Fruit fly (Drosophila melanogaster) whole organism, embryonic: Measurements from ENCODE around the gene unc-119.

Experiments
- Abd-B ChIP-seq: fragments of 200-800 bp; sonication (Bioruptor generic); optimal IDR thresholded peaks from 2 replicates; lab custom pipeline; 2018; ENCODE audit warnings: missing biosample characterization, mild to moderate bottlenecking, missing genetic modification characterization, moderate library complexity
- B-H2 ChIP-seq: fragments of 200-800 bp; sonication (Bioruptor generic); optimal IDR thresholded peaks from 2 replicates; lab custom pipeline; 2018; ENCODE audit warnings: missing biosample characterization, mild to moderate bottlenecking, missing genetic modification characterization
- CG10209 ChIP-seq: fragments of 200-800 bp; sonication (Bioruptor generic); optimal IDR thresholded peaks from 3 replicates; lab custom pipeline; 2017; ENCODE audit warnings: missing biosample characterization, mild to moderate bottlenecking, missing genetic modification characterization, missing genetic modification reagents
- CG10274 ChIP-seq: fragments of 200-800 bp; sonication (Bioruptor generic); optimal IDR thresholded peaks from 3 replicates; lab custom pipeline; 2017; ENCODE audit warnings: missing biosample characterization, mild to moderate bottlenecking, missing genetic modification characterization
- CG11085 ChIP-seq: fragments of 200-800 bp; sonication (Bioruptor generic); IDR thresholded peaks from 2 replicates; pipeline ENCODE4 v1.3.6; 2022; ENCODE audit warnings: missing biosample characterization, missing genetic modification characterization
- CG11093 ChIP-seq: fragments of 200-800 bp; sonication (Bioruptor generic); IDR thresholded peaks from 3 replicates; pipeline ENCODE4 v1.3.6; 2022; ENCODE audit warnings: missing biosample characterization, missing genetic modification characterization
- CG11504 ChIP-seq: fragments of 200-800 bp; sonication (Bioruptor generic); optimal IDR thresholded peaks from 3 replicates; lab custom pipeline; 2019; ENCODE audit warnings: missing biosample characterization, mild to moderate bottlenecking, missing genetic modification characterization, moderate library complexity
- CG11723 ChIP-seq: fragments of 200-800 bp; sonication (Bioruptor generic); optimal IDR thresholded peaks from 2 replicates; lab custom pipeline; 2017; ENCODE audit warnings: missing biosample characterization, mild to moderate bottlenecking, missing genetic modification characterization
- CG12155 ChIP-seq: fragments of 200-800 bp; sonication (Bioruptor generic); optimal IDR thresholded peaks from 3 replicates; lab custom pipeline; 2016; ENCODE audit warnings: missing biosample characterization, missing genetic modification characterization
- CG14860 ChIP-seq: fragments of 200-800 bp; sonication (Bioruptor generic); IDR thresholded peaks from 3 replicates; pipeline ENCODE4 v1.3.6; 2022; ENCODE audit warnings: missing biosample characterization, missing genetic modification characterization; ENCODE audit not compliant: partially characterized antibody
- CG1602 ChIP-seq: fragments of 200-800 bp; sonication (Bioruptor generic); optimal IDR thresholded peaks from 3 replicates; lab custom pipeline; 2016; ENCODE audit warnings: missing biosample characterization, missing genetic modification characterization
- CG17359 ChIP-seq: fragments of 200-800 bp; sonication (Bioruptor generic); optimal IDR thresholded peaks from 3 replicates; lab custom pipeline; 2018; ENCODE audit warnings: missing biosample characterization, mild to moderate bottlenecking, missing genetic modification characterization, moderate library complexity
- CG4282 ChIP-seq: fragments of 200-800 bp; sonication (Bioruptor generic); optimal IDR thresholded peaks from 2 replicates; lab custom pipeline; 2016; ENCODE audit warnings: missing biosample characterization, missing genetic modification characterization
- CG4730 ChIP-seq: fragments of 200-800 bp; sonication (Bioruptor generic); IDR thresholded peaks from 2 replicates; pipeline ENCODE4 v1.3.6; 2022; ENCODE audit warnings: missing biosample characterization, missing genetic modification characterization
- CG5245 ChIP-seq: fragments of 200-800 bp; sonication (Bioruptor generic); optimal IDR thresholded peaks from 3 replicates; lab custom pipeline; 2016; ENCODE audit warnings: missing biosample characterization, missing genetic modification characterization
- CG9797 ChIP-seq: fragments of 200-800 bp; sonication (Bioruptor generic); optimal IDR thresholded peaks from 3 replicates; lab custom pipeline; 2018; ENCODE audit warnings: missing biosample characterization, mild to moderate bottlenecking, missing genetic modification characterization
- CG9932 ChIP-seq: fragments of 200-800 bp; sonication (Bioruptor generic); IDR thresholded peaks from 2 replicates; pipeline ENCODE4 v1.3.6; 2022; ENCODE audit warnings: missing biosample characterization, missing genetic modification characterization
- Dfd ChIP-seq, 2 experiments: fragments of >200 bp; optimal IDR thresholded peaks; 2 replicates each; lab custom pipeline; 2017; ENCODE audit warnings: missing biosample characterization in 2 of 2, missing genetic modification characterization in 2 of 2
- E2f1 ChIP-seq: fragments of 200-800 bp; sonication (Bioruptor generic); IDR thresholded peaks from 2 replicates; pipeline ENCODE4 v1.3.6; 2022; ENCODE audit warnings: missing biosample characterization, missing genetic modification characterization
- HLH54F ChIP-seq: fragments of 200-800 bp; sonication (Bioruptor generic); optimal IDR thresholded peaks from 3 replicates; lab custom pipeline; 2016; ENCODE audit warnings: missing biosample characterization, missing genetic modification characterization
- Hr51 ChIP-seq, 2 experiments: fragments of 200-800 bp; sonication (Bioruptor generic); optimal IDR thresholded peaks; 2 replicates in 1 of 2; 3 replicates in 1 of 2; lab custom pipeline; 2016 to 2018; ENCODE audit warnings: missing biosample characterization in 2 of 2, missing genetic modification characterization in 2 of 2, mild to moderate bottlenecking in 1 of 2, moderate library complexity in 1 of 2
- Hsf ChIP-seq: fragments of 200-800 bp; sonication (Bioruptor generic); optimal IDR thresholded peaks from 3 replicates; lab custom pipeline; 2016; ENCODE audit warnings: missing biosample characterization, missing genetic modification characterization
- Lhr ChIP-seq: fragments of 200-800 bp; sonication (Bioruptor generic); optimal IDR thresholded peaks from 3 replicates; lab custom pipeline; 2017; ENCODE audit warnings: mild to moderate bottlenecking, missing biosample characterization, missing genetic modification reagents, missing genetic modification characterization
- Mes4 ChIP-seq: fragments of 200-800 bp; sonication (Bioruptor generic); optimal IDR thresholded peaks from 2 replicates; lab custom pipeline; 2016; ENCODE audit warnings: missing biosample characterization, missing genetic modification characterization
- Myb ChIP-seq: fragments of 200-800 bp; sonication (Bioruptor generic); optimal IDR thresholded peaks from 2 replicates; lab custom pipeline; 2016; ENCODE audit warnings: missing biosample characterization, missing genetic modification characterization
- NC2β ChIP-seq: fragments of 200-800 bp; sonication (Bioruptor generic); optimal IDR thresholded peaks from 2 replicates; lab custom pipeline; 2016; ENCODE audit warnings: missing biosample characterization, missing genetic modification characterization
- Opbp ChIP-seq: fragments of 200-800 bp; sonication (Bioruptor generic); IDR thresholded peaks from 3 replicates; pipeline ENCODE4 v1.3.6; 2022; ENCODE audit warnings: missing biosample characterization, missing genetic modification characterization; ENCODE audit not compliant: partially characterized antibody
- Trl ChIP-seq, 3 experiments: fragments of >200 bp in 2 of 3; fragments of 200-800 bp in 1 of 3; sonication (Bioruptor generic) in 1 of 3; optimal IDR thresholded peaks; 2 replicates in 1 of 3; 3 replicates in 2 of 3; lab custom pipeline; 2016 to 2017; ENCODE audit warnings: missing biosample characterization in 1 of 3, missing genetic modification characterization in 1 of 3
- cad ChIP-seq: fragments of >200 bp; optimal IDR thresholded peaks from 2 replicates; lab custom pipeline; 2017; ENCODE audit warnings: missing biosample characterization, missing genetic modification characterization
- chif ChIP-seq, 2 experiments: fragments of 200-800 bp; sonication (Bioruptor generic); optimal IDR thresholded peaks; 3 replicates each; lab custom pipeline; 2016; ENCODE audit warnings: missing biosample characterization in 2 of 2, missing genetic modification characterization in 2 of 2
- crol ChIP-seq: fragments of 200-800 bp; sonication (Bioruptor generic); IDR thresholded peaks from 2 replicates; pipeline ENCODE4 v1.3.6; 2022; ENCODE audit warnings: missing biosample characterization, missing genetic modification characterization
- dmrt99B ChIP-seq: fragments of 200-800 bp; sonication (Bioruptor generic); optimal IDR thresholded peaks from 2 replicates; lab custom pipeline; 2018; ENCODE audit warnings: missing biosample characterization, mild to moderate bottlenecking, missing genetic modification characterization, moderate library complexity
- eyg ChIP-seq: fragments of 200-800 bp; sonication (Bioruptor generic); optimal IDR thresholded peaks from 3 replicates; lab custom pipeline; 2016; ENCODE audit warnings: missing biosample characterization, missing genetic modification characterization
- fru ChIP-seq: fragments of >200 bp; optimal IDR thresholded peaks from 2 replicates; lab custom pipeline; 2017
- gce ChIP-seq: fragments of 200-800 bp; sonication (Bioruptor generic); IDR thresholded peaks from 3 replicates; pipeline ENCODE4 v1.3.6; 2022; ENCODE audit warnings: missing biosample characterization, missing genetic modification characterization
- hth ChIP-seq: fragments of >200 bp; optimal IDR thresholded peaks from 2 replicates; lab custom pipeline; 2017; ENCODE audit warnings: inconsistent platforms
- insv ChIP-seq, 2 experiments: fragments of 200-800 bp; sonication (Bioruptor generic); optimal IDR thresholded peaks; 3 replicates each; lab custom pipeline; 2016 to 2018; ENCODE audit warnings: missing biosample characterization in 2 of 2, missing genetic modification characterization in 2 of 2
- lmd ChIP-seq: fragments of 200-800 bp; sonication (Bioruptor generic); IDR thresholded peaks from 2 replicates; pipeline ENCODE4 v1.3.6; 2022; ENCODE audit warnings: missing biosample characterization, missing genetic modification characterization
- lov ChIP-seq, 2 experiments: fragments of 200-800 bp in 1 of 2; fragments of >200 bp in 1 of 2; sonication (Bioruptor generic) in 1 of 2; IDR thresholded peaks in 1 of 2; optimal IDR thresholded peaks in 1 of 2; 2 replicates in 1 of 2; 3 replicates in 1 of 2; pipeline versions ENCODE4 v1.3.6 to Lab custom; 2017 to 2022; ENCODE audit warnings: missing biosample characterization in 1 of 2, missing genetic modification characterization in 1 of 2
- mam ChIP-seq: fragments of 200-800 bp; sonication (Bioruptor generic); optimal IDR thresholded peaks from 3 replicates; lab custom pipeline; 2016; ENCODE audit warnings: missing biosample characterization, missing genetic modification characterization
- phol ChIP-seq: fragments of 200-800 bp; sonication (Bioruptor generic); optimal IDR thresholded peaks from 3 replicates; lab custom pipeline; 2018; ENCODE audit warnings: missing biosample characterization, mild to moderate bottlenecking, missing genetic modification characterization, moderate library complexity
- prd ChIP-seq, 3 experiments: fragments of >200 bp in 2 of 3; fragments of 200-800 bp in 1 of 3; sonication (Bioruptor generic) in 1 of 3; optimal IDR thresholded peaks in 2 of 3; IDR thresholded peaks in 1 of 3; 2 replicates in 2 of 3; 3 replicates in 1 of 3; pipeline versions ENCODE4 v1.3.6 to Lab custom; 2017 to 2022; ENCODE audit warnings: missing biosample characterization in 1 of 3, missing genetic modification characterization in 1 of 3
- psq ChIP-seq: fragments of 200-800 bp; sonication (Bioruptor generic); optimal IDR thresholded peaks from 2 replicates; lab custom pipeline; 2017; ENCODE audit warnings: missing biosample characterization, missing genetic modification characterization
- pum ChIP-seq: fragments of 200-800 bp; sonication (Bioruptor generic); optimal IDR thresholded peaks from 2 replicates; lab custom pipeline; 2016; ENCODE audit warnings: missing biosample characterization, missing genetic modification characterization
- slbo ChIP-seq: fragments of 200-800 bp; sonication (Bioruptor generic); IDR thresholded peaks from 2 replicates; pipeline ENCODE4 v1.3.6; 2022; ENCODE audit warnings: missing biosample characterization, missing genetic modification characterization
- stwl ChIP-seq: fragments of 200-800 bp; sonication (Bioruptor generic); optimal IDR thresholded peaks from 3 replicates; lab custom pipeline; 2018; ENCODE audit warnings: missing biosample characterization, mild to moderate bottlenecking, missing genetic modification characterization, moderate library complexity
- tgo ChIP-seq: fragments of 200-800 bp; sonication (Bioruptor generic); IDR thresholded peaks from 3 replicates; pipeline ENCODE4 v1.3.6; 2022; ENCODE audit warnings: missing biosample characterization, missing genetic modification characterization
- tll ChIP-seq, 2 experiments: fragments of 200-800 bp in 1 of 2; fragments of >200 bp in 1 of 2; sonication (Bioruptor generic) in 1 of 2; optimal IDR thresholded peaks; 2 replicates each; lab custom pipeline; 2017 to 2019; ENCODE audit warnings: missing biosample characterization in 2 of 2, missing genetic modification characterization in 2 of 2, mild to moderate bottlenecking in 1 of 2, moderate library complexity in 1 of 2
- tx ChIP-seq: fragments of 200-800 bp; sonication (Bioruptor generic); optimal IDR thresholded peaks from 2 replicates; lab custom pipeline; 2016; ENCODE audit warnings: missing biosample characterization, missing genetic modification characterization
- wor ChIP-seq: fragments of 200-800 bp; sonication (Bioruptor generic); IDR thresholded peaks from 2 replicates; pipeline ENCODE4 v1.3.6; 2022; ENCODE audit warnings: missing biosample characterization, missing genetic modification characterization

Gene unc-119

DNA sequence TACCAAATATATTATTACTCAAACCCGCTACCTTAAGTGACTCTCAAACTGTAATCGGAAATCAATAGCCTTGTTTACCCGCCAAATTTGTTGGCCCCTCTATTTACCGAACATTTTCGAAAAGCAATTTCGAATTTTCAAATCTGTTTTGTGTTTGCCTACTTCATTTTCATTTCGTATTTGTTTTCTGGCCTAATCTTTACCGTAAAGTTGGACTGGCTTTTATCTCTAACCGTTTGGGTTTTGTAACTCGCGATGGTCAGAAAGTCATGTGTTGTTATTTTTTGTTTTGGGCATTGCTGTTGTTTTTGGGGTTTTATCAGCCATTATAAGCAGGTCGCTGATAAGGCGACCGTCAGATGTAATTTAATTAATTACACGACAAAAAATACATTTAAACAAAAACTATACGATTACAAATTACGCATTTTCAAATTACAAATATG lies 42.2 kb upstream of the unc-119 start (continued):
- no peak for TF ChIP-seq CG12155 (GFP tag; lab: Kevin White, UChicago)
- no peak for TF ChIP-seq CG9797 (GFP tag; lab: Kevin White, UChicago)
- peak; percentile 18 for TF ChIP-seq stwl
- TF ChIP-seq E2f1 (GFP tag; lab: Robert Waterston, UW): peak; percentile 20; the same call in 1 of the 2 replicates
- no peak for TF ChIP-seq CG11723 (GFP tag; lab: Kevin White, UChicago)
- no peak for TF ChIP-seq CG11504 (tag; lab: Kevin White, UChicago)
- no peak for TF ChIP-seq Abd-B (GFP tag; lab: Kevin White, UChicago)
- TF ChIP-seq prd (optimal IDR thresholded peaks at IDR 0.05; lab: Kevin White, UChicago): no peak
- TF ChIP-seq prd (GFP tag; IDR thresholded peaks at IDR 0.05; lab: Robert Waterston, UW): peak; percentile 36; the same call in 1 of the 3 replicates
- no peak for TF ChIP-seq slbo (GFP tag; lab: Robert Waterston, UW)
- TF ChIP-seq CG10274 (GFP tag; lab: Kevin White, UChicago): no peak
- TF ChIP-seq insv (GFP tag; optimal IDR thresholded peaks at IDR 0.05; lab: Kevin White, UChicago): peak in 1 of 2 experiments; percentile 16
- TF ChIP-seq CG14860 (GFP tag; lab: Robert Waterston, UW): no peak
- TF ChIP-seq phol (tag; lab: Kevin White, UChicago): peak; percentile 17
- no peak for TF ChIP-seq Opbp (GFP tag; lab: Robert Waterston, UW)
- no peak for TF ChIP-seq Hsf (GFP tag; lab: Kevin White, UChicago)
- TF ChIP-seq dmrt99B: peak; percentile 28
- TF ChIP-seq HLH54F (GFP tag; lab: Kevin White, UChicago): no peak
- peak; percentile 64; the same call in 2 of the 3 replicates for TF ChIP-seq gce (GFP tag; lab: Robert Waterston, UW)
- peak; percentile 38 to 39 for TF ChIP-seq Hr51 (GFP tag; optimal IDR thresholded peaks at IDR 0.05; lab: Kevin White, UChicago)
- no peak for TF ChIP-seq CG5245
- TF ChIP-seq CG11093: no peak
- TF ChIP-seq CG9932 (GFP tag; lab: Robert Waterston, UW): no peak
- TF ChIP-seq B-H2 (GFP tag; lab: Kevin White, UChicago): peak; percentile 7
- TF ChIP-seq mam: no peak
- TF ChIP-seq CG4282 (GFP tag; lab: Kevin White, UChicago): no peak
- TF ChIP-seq chif (GFP tag; optimal IDR thresholded peaks at IDR 0.05; lab: Kevin White, UChicago): no peak
- no peak for TF ChIP-seq lov (optimal IDR thresholded peaks at IDR 0.05; lab: Kevin White, UChicago)
- peak; percentile 42; the same call in 1 of the 3 replicates for TF ChIP-seq lov (GFP tag; IDR thresholded peaks at IDR 0.05; lab: Robert Waterston, UW)
- no peak for TF ChIP-seq CG4730
- peak; percentile 59 for TF ChIP-seq CG10209 (GFP tag; lab: Kevin White, UChicago)
- no peak for TF ChIP-seq eyg (GFP tag; lab: Kevin White, UChicago)
- no peak for TF ChIP-seq Myb (GFP tag; lab: Kevin White, UChicago)
- TF ChIP-seq NC2β (GFP tag; lab: Kevin White, UChicago): peak; percentile 29
- no peak for TF ChIP-seq Trl (optimal IDR thresholded peaks at IDR 0.05; lab: Kevin White, UChicago)
- TF ChIP-seq Trl (GFP tag; optimal IDR thresholded peaks at IDR 0.05; lab: Kevin White, UChicago): peak; percentile 29
- no peak for TF ChIP-seq lmd (GFP tag; lab: Robert Waterston, UW)
- TF ChIP-seq crol: no peak
- peak; percentile 41 for TF ChIP-seq cad (GFP tag; lab: Kevin White, UChicago)
- TF ChIP-seq CG11085 (GFP tag; lab: Robert Waterston, UW): no peak
- peak; percentile 14 for TF ChIP-seq CG1602 (GFP tag; lab: Kevin White, UChicago)
- peak; percentile 35 for TF ChIP-seq Lhr (GFP tag; lab: Kevin White, UChicago)
- no peak for TF ChIP-seq hth
- TF ChIP-seq Dfd (GFP tag; optimal IDR thresholded peaks at IDR 0.05; lab: Kevin White, UChicago): no peak
- TF ChIP-seq CG17359 (tag; lab: Kevin White, UChicago): peak; percentile 52
- TF ChIP-seq tll (GFP tag; optimal IDR thresholded peaks at IDR 0.05; lab: Kevin White, UChicago): peak in 1 of 2 experiments; percentile 51
- TF ChIP-seq tx (GFP tag; lab: Kevin White, UChicago): no peak
- no peak for TF ChIP-seq fru (lab: Kevin White, UChicago)
- TF ChIP-seq psq: peak; percentile 9
- TF ChIP-seq Mes4 (GFP tag; lab: Kevin White, UChicago): peak; percentile 37
- TF ChIP-seq tgo (GFP tag; lab: Robert Waterston, UW): no peak
- no peak for TF ChIP-seq wor (GFP tag; lab: Robert Waterston, UW)
- peak; percentile 32 for TF ChIP-seq pum (GFP tag; lab: Kevin White, UChicago)
